Fruit fly (Drosophila melanogaster): Measurements from ENCODE around the gene Srp54.

Gene Srp54

DNA sequence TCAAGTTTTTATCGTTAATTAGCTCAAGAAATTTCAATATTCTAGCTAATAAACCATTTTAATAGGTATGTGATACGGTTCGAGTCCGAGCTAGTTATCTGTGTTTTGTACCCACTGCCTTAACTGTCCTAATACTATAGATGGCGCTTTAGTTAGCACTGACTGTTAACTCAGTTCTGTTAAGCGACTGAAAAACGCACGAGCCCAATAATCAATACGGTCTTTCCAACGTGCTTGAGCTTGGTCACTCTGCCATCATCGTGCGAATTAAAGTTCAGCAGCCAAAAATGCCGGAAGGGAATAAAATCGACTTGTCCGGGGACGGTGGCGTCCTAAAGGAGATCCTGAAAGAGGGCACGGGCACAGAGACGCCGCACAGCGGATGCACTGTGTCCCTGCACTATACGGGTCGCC, 24.8 kb upstream of the Srp54 start, which contains the start of gene Fkbp59 (continued):
- TF ChIP-seq wek (GFP tag; optimal IDR thresholded peaks at IDR 0.05) (no peak), Oaz (GFP tag; IDR thresholded peaks at IDR 0.05) (no peak), MESR4 (GFP tag; optimal IDR thresholded peaks at IDR 0.05) (peak; percentile 66), Fer3 (tag; optimal IDR thresholded peaks at IDR 0.05) (no peak), CG11723 (GFP tag; optimal IDR thresholded peaks at IDR 0.05) (no peak), Six4 (GFP tag; optimal IDR thresholded peaks at IDR 0.05) (no peak), CG10462 (GFP tag; optimal IDR thresholded peaks at IDR 0.05) (no peak), Taf1 (GFP tag; IDR thresholded peaks at IDR 0.05) (no peak), CG10959 (GFP tag; IDR thresholded peaks at IDR 0.05) (no peak), H15 (GFP tag; IDR thresholded peaks at IDR 0.05) (no peak), CG3065 (GFP tag; optimal IDR thresholded peaks at IDR 0.05) (no peak), Mes4 (GFP tag; optimal IDR thresholded peaks at IDR 0.05) (no peak), CG12391 (tag; optimal IDR thresholded peaks at IDR 0.05) (peak; percentile 22), HLH54F (GFP tag; optimal IDR thresholded peaks at IDR 0.05) (no peak), ac (GFP tag; optimal IDR thresholded peaks at IDR 0.05) (no peak), Poxn (GFP tag; IDR thresholded peaks at IDR 0.05) (no peak), CG1529 (GFP tag; optimal IDR thresholded peaks at IDR 0.05) (no peak), CG18476 (GFP tag; optimal IDR thresholded peaks at IDR 0.05) (no peak), croc (GFP tag; conservative IDR thresholded peaks at IDR 0.05) (no peak), zf30C (GFP tag; optimal IDR thresholded peaks at IDR 0.05) (no peak), Elba2 (GFP tag; optimal IDR thresholded peaks at IDR 0.05) (no peak), Hr51 (GFP tag; optimal IDR thresholded peaks at IDR 0.05) (peak in 1 of 2 experiments; percentile 37), trem (tag; optimal IDR thresholded peaks at IDR 0.05) (peak; percentile 27), CG13894 (tag; optimal IDR thresholded peaks at IDR 0.05) (peak; percentile 25), ci (GFP tag; IDR thresholded peaks at IDR 0.05) (no peak), CG18764 (GFP tag; optimal IDR thresholded peaks at IDR 0.05) (no peak), CG11504 (tag; optimal IDR thresholded peaks at IDR 0.05) (no peak), mirr (GFP tag; optimal IDR thresholded peaks at IDR 0.05) (no peak), Doc2 (GFP tag; IDR thresholded peaks at IDR 0.05) (no peak), CG4404 (GFP tag; IDR thresholded peaks at IDR 0.05) (no peak), otp (GFP tag; IDR thresholded peaks at IDR 0.05) (no peak), ab (GFP tag; optimal IDR thresholded peaks at IDR 0.05) (no peak), Spps (tag; optimal IDR thresholded peaks at IDR 0.05) (no peak), aop (GFP tag; IDR thresholded peaks at IDR 0.05) (no peak), caup (GFP tag; optimal IDR thresholded peaks at IDR 0.05; ENCODE audit: severe bottlenecking) (no peak), stwl (tag; optimal IDR thresholded peaks at IDR 0.05) (peak; percentile 73), Ravus (GFP tag; IDR thresholded peaks at IDR 0.05) (no peak), CkIIα-i1 (GFP tag; IDR thresholded peaks at IDR 0.05) (no peak), CG3281 (GFP tag; optimal IDR thresholded peaks at IDR 0.05) (no peak), CG14710 (tag; optimal IDR thresholded peaks at IDR 0.05) (peak; percentile 27), Chrac-16 (GFP tag; optimal IDR thresholded peaks at IDR 0.05) (no peak), GATAe (GFP tag; conservative IDR thresholded peaks at IDR 0.05) (no peak), ewg (GFP tag; optimal IDR thresholded peaks at IDR 0.05) (no peak), Fer1 (GFP tag; optimal IDR thresholded peaks at IDR 0.05) (no peak), CG9437 (GFP tag; optimal IDR thresholded peaks at IDR 0.05) (no peak), Lhr (GFP tag; optimal IDR thresholded peaks at IDR 0.05) (peak; percentile 58), Xrp1 (GFP tag; IDR thresholded peaks at IDR 0.05) (no peak), Atf6 (GFP tag; IDR thresholded peaks at IDR 0.05) (no peak), CG6175 (GFP tag; IDR thresholded peaks at IDR 0.05) (no peak), Mrtf (GFP tag; IDR thresholded peaks at IDR 0.05) (no peak), Trl (optimal IDR thresholded peaks at IDR 0.05) (no peak), Trl (GFP tag; optimal IDR thresholded peaks at IDR 0.05) (no peak), schlank (tag; optimal IDR thresholded peaks at IDR 0.05) (no peak)

Measured in whole organism, embryonic.